Fruit fly (Drosophila melanogaster): Measurements from ENCODE around the gene Ir75b.
"Not testable (repeated sequence)": the region's sequence is repeated elsewhere in the genome, so short reads cannot be mapped to it uniquely, and the experiment has no call there.

dm6 chr3L:17858174-17858573 lies 38.2 kb upstream of the Ir75b start, which contains the start of gene CG34002:
- TF ChIP-seq Pif1A (GFP tag; optimal IDR thresholded peaks at IDR 0.05); CG8301 (tag; optimal IDR thresholded peaks at IDR 0.05); CG14655 (GFP tag; optimal IDR thresholded peaks at IDR 0.05); CG9948 (tag; optimal IDR thresholded peaks at IDR 0.05); Pif1B (GFP tag; optimal IDR thresholded peaks at IDR 0.05); CG13204 (GFP tag; optimal IDR thresholded peaks at IDR 0.05); EcR (GFP tag; optimal IDR thresholded peaks at IDR 0.05); fd96Ca (GFP tag; IDR thresholded peaks at IDR 0.05); CG4496 (GFP tag; IDR thresholded peaks at IDR 0.05); CG15710 (tag; optimal IDR thresholded peaks at IDR 0.05); CG12605 (GFP tag; IDR thresholded peaks at IDR 0.05); CG8159 (tag; optimal IDR thresholded peaks at IDR 0.05): not testable (repeated sequence)

Data from whole organism, pupa.